Worm (Caenorhabditis elegans): ENCODE data around the gene nrf-6.

ce11 chrII:8039416-8039815 lies 6.9 kb upstream of the nrf-6 start, which contains the start of the genes ubh-4 and algn-6:
- TF ChIP-seq klf-2 (GFP tag; conservative IDR thresholded peaks at IDR 0.05) (no peak), ref-1 (GFP tag; conservative IDR thresholded peaks at IDR 0.05) (no peak)
